Worm (Caenorhabditis elegans) whole organism, L4/young adult: ENCODE data around the gene cey-4.

Experiments
- W03F9.2 ChIP-seq: fragments of 150-350 bp; optimal IDR thresholded peaks from 2 replicates; lab custom pipeline; 2014; ENCODE audit warnings: missing biosample characterization, missing genetic modification characterization
- dao-5 ChIP-seq: sonication (generic microtip); optimal IDR thresholded peaks from 2 replicates; lab custom pipeline; 2016; ENCODE audit warnings: missing genotype, missing genetic modification characterization, moderate library complexity, missing compliant biosample characterization
- him-1 ChIP-seq: sonication (generic microtip); optimal IDR thresholded peaks from 2 replicates; lab custom pipeline; 2016; ENCODE audit warnings: missing genotype, missing genetic modification reagents, missing genetic modification characterization, missing compliant biosample characterization

ce11 chrIII:10875132-10875531 lies 6.6 kb upstream of the cey-4 start, which contains the start of gene C44B9.2:
- TF ChIP-seq him-1 (no peak), W03F9.2 (tag; lab: Kevin White, UChicago) (no peak), dao-5 (tag; lab: Kevin White, UChicago) (no peak)
